Fruit fly (Drosophila melanogaster) whole organism, larva: ENCODE results near the gene CG4496.

Experiments
- noc ChIP-seq: fragments of 200-800 bp; sonication (Bioruptor generic); optimal IDR thresholded peaks from 3 replicates; lab custom pipeline; 2019; ENCODE audit warnings: missing biosample characterization, mild to moderate bottlenecking, missing genetic modification characterization, moderate library complexity

Gene CG4496

DNA sequence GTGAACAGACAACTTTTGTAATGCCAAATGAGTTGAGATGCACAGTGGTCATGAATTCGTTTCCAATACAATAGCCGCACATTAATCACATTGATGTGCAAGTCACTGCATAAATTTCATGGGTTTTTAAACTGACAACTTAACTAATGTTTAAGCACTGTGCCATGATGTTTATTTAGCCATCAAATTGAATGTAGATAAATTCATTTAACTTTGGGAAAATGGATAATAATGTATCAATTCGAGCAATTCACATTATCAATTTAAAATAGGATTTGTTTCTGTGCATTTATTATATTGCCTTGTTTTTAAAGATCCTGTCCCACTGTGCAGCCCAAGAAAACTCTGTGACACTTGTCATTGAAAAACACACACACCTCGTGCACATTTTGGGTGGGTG lies 41.7 kb downstream of the CG4496 start:
- no peak for TF ChIP-seq noc

DNA sequence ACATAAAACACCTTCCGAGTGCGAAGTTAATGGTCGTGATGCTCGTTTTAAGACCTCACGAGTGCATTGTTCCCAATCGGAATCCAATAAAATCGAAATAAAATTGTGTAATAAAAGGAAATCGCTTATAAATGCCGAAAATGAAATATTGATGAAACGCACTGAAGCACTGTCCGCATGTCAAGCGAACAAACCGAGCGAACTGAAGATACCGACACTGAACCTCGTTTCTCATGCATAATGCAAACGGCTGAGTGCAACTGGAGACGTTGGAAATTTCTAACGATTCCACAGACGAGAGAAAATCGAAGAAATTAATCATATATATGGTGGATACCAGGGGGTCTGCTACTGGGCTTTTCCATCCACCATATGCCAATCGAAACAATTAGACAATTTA lies 42.6 kb downstream of the CG4496 start:
- TF ChIP-seq noc = no peak

- TF ChIP-seq noc = no peak
Observed at dm6 chr2L:7145881-7146280, 43.9 kb downstream of the CG4496 start.

dm6 chr2L:7144061-7144460 lies 45.7 kb downstream of the CG4496 start:
- TF ChIP-seq noc = no peak

dm6 chr2L:7140089-7140488 lies 49.7 kb downstream of the CG4496 start:
- TF ChIP-seq noc = no peak

- no peak for TF ChIP-seq noc
Observed at dm6 chr2L:7138516-7139061, 51.2 kb downstream of the CG4496 start.

- no peak for TF ChIP-seq noc
Observed at dm6 chr2L:7136667-7137066, 53.1 kb downstream of the CG4496 start.
